Fruit fly (Drosophila melanogaster) whole organism, embryonic: ENCODE results near the gene GstT4.

Source experiments
- B-H1 ChIP-seq: fragments of 200-800 bp; sonication (Bioruptor generic); IDR thresholded peaks from 3 replicates; pipeline ENCODE4 v1.3.6; 2022; ENCODE audit warnings: missing biosample characterization, missing genetic modification characterization
- B-H2 ChIP-seq: fragments of 200-800 bp; sonication (Bioruptor generic); optimal IDR thresholded peaks from 2 replicates; lab custom pipeline; 2018; ENCODE audit warnings: missing biosample characterization, mild to moderate bottlenecking, missing genetic modification characterization
- Bgb ChIP-seq: fragments of 200-800 bp; sonication (Bioruptor generic); IDR thresholded peaks from 2 replicates; pipeline ENCODE4 v1.3.6; 2022; ENCODE audit warnings: missing biosample characterization, missing genetic modification characterization; ENCODE audit not compliant: partially characterized antibody
- CG10147 ChIP-seq: fragments of 200-800 bp; sonication (Bioruptor generic); optimal IDR thresholded peaks from 2 replicates; lab custom pipeline; 2019; ENCODE audit warnings: missing biosample characterization, mild to moderate bottlenecking, missing genetic modification characterization, moderate library complexity
- CG10565 ChIP-seq: fragments of 200-800 bp; sonication (Bioruptor generic); optimal IDR thresholded peaks from 3 replicates; lab custom pipeline; 2016; ENCODE audit warnings: missing biosample characterization, mild to moderate bottlenecking, missing genetic modification characterization
- CG11504 ChIP-seq: fragments of 200-800 bp; sonication (Bioruptor generic); optimal IDR thresholded peaks from 3 replicates; lab custom pipeline; 2019; ENCODE audit warnings: missing biosample characterization, mild to moderate bottlenecking, missing genetic modification characterization, moderate library complexity
- CG11695 ChIP-seq: fragments of 200-800 bp; sonication (Bioruptor generic); IDR thresholded peaks from 3 replicates; pipeline ENCODE4 v1.3.6; 2022; ENCODE audit warnings: missing biosample characterization, missing genetic modification characterization
- CG13287 ChIP-seq: fragments of 200-800 bp; sonication (Bioruptor generic); IDR thresholded peaks from 2 replicates; pipeline ENCODE4 v1.3.6; 2022; ENCODE audit warnings: missing biosample characterization, missing genetic modification characterization; ENCODE audit not compliant: partially characterized antibody
- CG13894 ChIP-seq: fragments of 200-800 bp; sonication (Bioruptor generic); optimal IDR thresholded peaks from 3 replicates; lab custom pipeline; 2018; ENCODE audit warnings: missing biosample characterization, mild to moderate bottlenecking, missing genetic modification characterization, moderate library complexity
- CG15073 ChIP-seq: fragments of 200-800 bp; sonication (Bioruptor generic); optimal IDR thresholded peaks from 2 replicates; lab custom pipeline; 2016; ENCODE audit warnings: missing biosample characterization, missing genetic modification characterization
- CG15601 ChIP-seq: fragments of 200-800 bp; sonication (Bioruptor generic); optimal IDR thresholded peaks from 3 replicates; lab custom pipeline; 2019; ENCODE audit warnings: missing biosample characterization, mild to moderate bottlenecking, missing genetic modification characterization, moderate library complexity
- CG17829 ChIP-seq: fragments of 200-800 bp; optimal IDR thresholded peaks from 2 replicates; lab custom pipeline; 2019; ENCODE audit warnings: missing biosample characterization, mild to moderate bottlenecking, missing genetic modification characterization, moderate library complexity
- CG1792 ChIP-seq: fragments of 200-800 bp; sonication (Bioruptor generic); optimal IDR thresholded peaks from 2 replicates; lab custom pipeline; 2016; ENCODE audit warnings: missing biosample characterization, missing genetic modification characterization
- CG18476 ChIP-seq: fragments of 200-800 bp; sonication (Bioruptor generic); optimal IDR thresholded peaks from 2 replicates; lab custom pipeline; 2016; ENCODE audit warnings: missing biosample characterization, mild to moderate bottlenecking, missing genetic modification characterization
- CG6272 ChIP-seq: fragments of 200-800 bp; sonication (Bioruptor generic); IDR thresholded peaks from 2 replicates; pipeline ENCODE4 v1.3.6; 2022; ENCODE audit warnings: missing biosample characterization, missing genetic modification characterization
- CG6813 ChIP-seq: fragments of 200-800 bp; sonication (Bioruptor generic); optimal IDR thresholded peaks from 2 replicates; lab custom pipeline; 2017; ENCODE audit warnings: missing biosample characterization, missing genetic modification characterization, mild to moderate bottlenecking, moderate library complexity, missing genetic modification reagents
- CG6854 ChIP-seq: fragments of 200-800 bp; sonication (Bioruptor generic); optimal IDR thresholded peaks from 3 replicates; lab custom pipeline; 2017; ENCODE audit warnings: missing biosample characterization, mild to moderate bottlenecking, missing genetic modification characterization
- CG7987 ChIP-seq: fragments of 200-800 bp; sonication (Bioruptor generic); optimal IDR thresholded peaks from 2 replicates; lab custom pipeline; 2018; ENCODE audit warnings: missing biosample characterization, mild to moderate bottlenecking, missing genetic modification characterization, moderate library complexity
- CG9932 ChIP-seq: fragments of 200-800 bp; sonication (Bioruptor generic); IDR thresholded peaks from 2 replicates; pipeline ENCODE4 v1.3.6; 2022; ENCODE audit warnings: missing biosample characterization, missing genetic modification characterization
- CoRest ChIP-seq: fragments of 200-800 bp; sonication (Bioruptor generic); optimal IDR thresholded peaks from 3 replicates; lab custom pipeline; 2018; ENCODE audit warnings: missing biosample characterization, mild to moderate bottlenecking, missing genetic modification characterization, moderate library complexity
- CrebB ChIP-seq: fragments of 200-800 bp; sonication (Bioruptor generic); optimal IDR thresholded peaks from 3 replicates; lab custom pipeline; 2018; ENCODE audit warnings: missing biosample characterization, mild to moderate bottlenecking, missing genetic modification characterization
- Dbx ChIP-seq: fragments of 200-800 bp; sonication (Bioruptor generic); IDR thresholded peaks from 3 replicates; pipeline ENCODE4 v1.3.6; 2022; ENCODE audit warnings: missing biosample characterization, missing genetic modification characterization
- Fer2 ChIP-seq: fragments of 200-800 bp; sonication (Bioruptor generic); optimal IDR thresholded peaks from 2 replicates; lab custom pipeline; 2018; ENCODE audit warnings: missing biosample characterization, mild to moderate bottlenecking, missing genetic modification characterization, moderate library complexity
- Gsc ChIP-seq: fragments of 200-800 bp; sonication (Bioruptor generic); IDR thresholded peaks from 2 replicates; pipeline ENCODE4 v1.3.6; 2022; ENCODE audit warnings: missing biosample characterization, missing genetic modification characterization
- HLHmδ ChIP-seq: fragments of 200-800 bp; sonication (Bioruptor generic); optimal IDR thresholded peaks from 2 replicates; lab custom pipeline; 2018; ENCODE audit warnings: missing biosample characterization, mild to moderate bottlenecking, missing genetic modification characterization, moderate library complexity
- Hr3 ChIP-seq: fragments of 200-800 bp; sonication (Bioruptor generic); optimal IDR thresholded peaks from 3 replicates; lab custom pipeline; 2016; ENCODE audit warnings: missing biosample characterization, missing genetic modification characterization
- Hr51 ChIP-seq, 2 experiments: fragments of 200-800 bp; sonication (Bioruptor generic); optimal IDR thresholded peaks; 2 replicates in 1 of 2; 3 replicates in 1 of 2; lab custom pipeline; 2016 to 2018; ENCODE audit warnings: missing biosample characterization in 2 of 2, missing genetic modification characterization in 2 of 2, mild to moderate bottlenecking in 1 of 2, moderate library complexity in 1 of 2
- NK7.1 ChIP-seq: fragments of 200-800 bp; sonication (Bioruptor generic); optimal IDR thresholded peaks from 3 replicates; lab custom pipeline; 2016; ENCODE audit warnings: missing biosample characterization, missing genetic modification characterization
- Nf-YA ChIP-seq: fragments of 200-800 bp; sonication (Bioruptor generic); IDR thresholded peaks from 2 replicates; pipeline ENCODE4 v1.3.6; 2022; ENCODE audit warnings: missing biosample characterization, missing genetic modification characterization
- Six4 ChIP-seq: fragments of 200-800 bp; sonication (Bioruptor generic); optimal IDR thresholded peaks from 2 replicates; lab custom pipeline; 2016; ENCODE audit warnings: missing biosample characterization, missing genetic modification characterization
- Trl ChIP-seq, 3 experiments: fragments of >200 bp in 2 of 3; fragments of 200-800 bp in 1 of 3; sonication (Bioruptor generic) in 1 of 3; optimal IDR thresholded peaks; 2 replicates in 1 of 3; 3 replicates in 2 of 3; lab custom pipeline; 2016 to 2017; ENCODE audit warnings: missing biosample characterization in 1 of 3, missing genetic modification characterization in 1 of 3
- YL-1 ChIP-seq: fragments of 200-800 bp; sonication (Bioruptor generic); optimal IDR thresholded peaks from 3 replicates; lab custom pipeline; 2017; ENCODE audit warnings: missing biosample characterization, mild to moderate bottlenecking, missing genetic modification characterization
- ac ChIP-seq: fragments of 200-800 bp; sonication (Bioruptor generic); optimal IDR thresholded peaks from 3 replicates; lab custom pipeline; 2017; ENCODE audit warnings: missing biosample characterization, mild to moderate bottlenecking, missing genetic modification characterization
- ato ChIP-seq: fragments of 200-800 bp; sonication (Bioruptor generic); IDR thresholded peaks from 2 replicates; pipeline ENCODE4 v1.3.6; 2022; ENCODE audit warnings: missing biosample characterization, missing genetic modification characterization; ENCODE audit not compliant: partially characterized antibody
- cg ChIP-seq: fragments of 200-800 bp; sonication (Bioruptor generic); optimal IDR thresholded peaks from 3 replicates; lab custom pipeline; 2019; ENCODE audit warnings: missing biosample characterization, mild to moderate bottlenecking, missing genetic modification characterization, moderate library complexity
- eyg ChIP-seq: fragments of 200-800 bp; sonication (Bioruptor generic); optimal IDR thresholded peaks from 3 replicates; lab custom pipeline; 2016; ENCODE audit warnings: missing biosample characterization, missing genetic modification characterization
- gem ChIP-seq: fragments of 200-800 bp; sonication (Bioruptor generic); optimal IDR thresholded peaks from 2 replicates; lab custom pipeline; 2019; ENCODE audit warnings: missing biosample characterization, mild to moderate bottlenecking, missing genetic modification characterization, moderate library complexity
- gsb-n ChIP-seq: fragments of 200-800 bp; sonication (Bioruptor generic); optimal IDR thresholded peaks from 3 replicates; lab custom pipeline; 2018; ENCODE audit warnings: missing biosample characterization, mild to moderate bottlenecking, missing genetic modification characterization
- gt ChIP-seq: fragments of 200-800 bp; sonication (Bioruptor generic); IDR thresholded peaks from 2 replicates; pipeline ENCODE4 v1.3.6; 2022; ENCODE audit warnings: missing biosample characterization, missing genetic modification characterization
- hth ChIP-seq: fragments of >200 bp; optimal IDR thresholded peaks from 2 replicates; lab custom pipeline; 2017; ENCODE audit warnings: inconsistent platforms
- ken ChIP-seq: fragments of 200-800 bp; sonication (Bioruptor generic); IDR thresholded peaks from 3 replicates; pipeline ENCODE4 v1.3.6; 2022; ENCODE audit warnings: missing biosample characterization, missing genetic modification characterization
- luna ChIP-seq: fragments of 200-800 bp; sonication (Bioruptor generic); optimal IDR thresholded peaks from 2 replicates; lab custom pipeline; 2016; ENCODE audit warnings: missing biosample characterization, missing genetic modification characterization
- nerfin-1 ChIP-seq: fragments of 200-800 bp; sonication (Bioruptor generic); optimal IDR thresholded peaks from 3 replicates; lab custom pipeline; 2019; ENCODE audit warnings: missing biosample characterization, mild to moderate bottlenecking, missing genetic modification characterization, moderate library complexity
- peb ChIP-seq: fragments of 200-800 bp; sonication (Bioruptor generic); IDR thresholded peaks from 2 replicates; pipeline ENCODE4 v1.3.6; 2022; ENCODE audit warnings: missing biosample characterization, missing genetic modification characterization
- phol ChIP-seq: fragments of 200-800 bp; sonication (Bioruptor generic); optimal IDR thresholded peaks from 3 replicates; lab custom pipeline; 2018; ENCODE audit warnings: missing biosample characterization, mild to moderate bottlenecking, missing genetic modification characterization, moderate library complexity
- rib ChIP-seq: fragments of 200-800 bp; sonication (Bioruptor generic); IDR thresholded peaks from 2 replicates; pipeline ENCODE4 v1.3.6; 2022; ENCODE audit warnings: missing biosample characterization, missing genetic modification characterization
- sim ChIP-seq: fragments of 200-800 bp; sonication (Bioruptor generic); IDR thresholded peaks from 2 replicates; pipeline ENCODE4 v1.3.6; 2022; ENCODE audit warnings: missing biosample characterization, missing genetic modification characterization
- sima ChIP-seq: fragments of 200-800 bp; sonication (Bioruptor generic); optimal IDR thresholded peaks from 2 replicates; lab custom pipeline; 2016; ENCODE audit warnings: missing biosample characterization, missing genetic modification characterization
- toy ChIP-seq: fragments of 200-800 bp; sonication (Bioruptor generic); IDR thresholded peaks from 2 replicates; pipeline ENCODE4 v1.3.6; 2022; ENCODE audit warnings: missing biosample characterization, missing genetic modification characterization
- vnd ChIP-seq: fragments of 200-800 bp; sonication (Bioruptor generic); IDR thresholded peaks from 3 replicates; pipeline ENCODE4 v1.3.6; 2022; ENCODE audit warnings: missing biosample characterization, missing genetic modification characterization; ENCODE audit not compliant: partially characterized antibody
- zf30C ChIP-seq: fragments of 200-800 bp; sonication (Bioruptor generic); optimal IDR thresholded peaks from 3 replicates; lab custom pipeline; 2018; ENCODE audit warnings: missing biosample characterization, mild to moderate bottlenecking, missing genetic modification characterization

GstT4 gene

dm6 chrX:13447438-13447837 is 42.9 kb downstream of the GstT4 start (continued):
- no peak for TF ChIP-seq phol
- no peak for TF ChIP-seq CG18476 (GFP tag; lab: Kevin White, UChicago)
- TF ChIP-seq CG1792 (GFP tag; lab: Kevin White, UChicago), result no peak
- 0 out of 3 replicates have a peak, but pooled peaks have one; percentile 23 for TF ChIP-seq B-H1
- TF ChIP-seq HLHmδ, result no peak
- no peak for TF ChIP-seq CG6854 (GFP tag; lab: Kevin White, UChicago)
- TF ChIP-seq Fer2 (tag; lab: Kevin White, UChicago), result no peak
- no peak for TF ChIP-seq Bgb
- TF ChIP-seq CrebB (tag; lab: Kevin White, UChicago), result no peak
- TF ChIP-seq ac (GFP tag; lab: Kevin White, UChicago), result no peak
- TF ChIP-seq CG6813 (GFP tag; lab: Kevin White, UChicago), result no peak
- TF ChIP-seq cg (GFP tag; lab: Kevin White, UChicago), result no peak
- TF ChIP-seq hth, result no peak
- TF ChIP-seq peb (GFP tag; lab: Robert Waterston, UW), result no peak
- TF ChIP-seq CG9932 (GFP tag; lab: Robert Waterston, UW), result peak; percentile 25; the same call in 1 of the 2 replicates
- no peak for TF ChIP-seq Nf-YA (GFP tag; lab: Robert Waterston, UW)
- TF ChIP-seq CG7987 (GFP tag; lab: Kevin White, UChicago), result no peak
- no peak for TF ChIP-seq eyg (GFP tag; lab: Kevin White, UChicago)
- peak; percentile 43 for TF ChIP-seq gem (tag; lab: Kevin White, UChicago)
- no peak for TF ChIP-seq sim (GFP tag; lab: Robert Waterston, UW)
- no peak for TF ChIP-seq CG10565 (GFP tag; lab: Kevin White, UChicago)
- peak; percentile 34 for TF ChIP-seq CG11504 (tag; lab: Kevin White, UChicago)
- TF ChIP-seq luna (GFP tag; lab: Kevin White, UChicago), result no peak
- no peak for TF ChIP-seq vnd
- no peak for TF ChIP-seq CG17829 (tag; lab: Kevin White, UChicago)
- TF ChIP-seq CG15073 (GFP tag; lab: Kevin White, UChicago), result no peak
- TF ChIP-seq Hr51 (GFP tag; optimal IDR thresholded peaks at IDR 0.05; lab: Kevin White, UChicago), result peak in 1 of 2 experiments; percentile 42
- peak in 1 of 2 experiments; percentile 4 for TF ChIP-seq Trl (optimal IDR thresholded peaks at IDR 0.05; lab: Kevin White, UChicago)
- TF ChIP-seq Trl (GFP tag; optimal IDR thresholded peaks at IDR 0.05; lab: Kevin White, UChicago), result no peak
- no peak for TF ChIP-seq rib (GFP tag; lab: Robert Waterston, UW)
- no peak for TF ChIP-seq CG6272 (GFP tag; lab: Robert Waterston, UW)
- TF ChIP-seq Gsc (GFP tag; lab: Robert Waterston, UW), result no peak
- no peak for TF ChIP-seq CG13287
- no peak for TF ChIP-seq sima (GFP tag; lab: Kevin White, UChicago)
- TF ChIP-seq CG11695, result no peak
- no peak for TF ChIP-seq NK7.1 (GFP tag; lab: Kevin White, UChicago)
- TF ChIP-seq B-H2 (GFP tag; lab: Kevin White, UChicago), result no peak
- no peak for TF ChIP-seq ken
- no peak for TF ChIP-seq nerfin-1
- TF ChIP-seq CG10147, result no peak
- no peak for TF ChIP-seq zf30C (GFP tag; lab: Kevin White, UChicago)
- TF ChIP-seq gsb-n (tag; lab: Kevin White, UChicago), result no peak
- peak; percentile 19 for TF ChIP-seq CoRest (tag; lab: Kevin White, UChicago)
- TF ChIP-seq gt (GFP tag; lab: Robert Waterston, UW), result no peak
- TF ChIP-seq Dbx (GFP tag; lab: Robert Waterston, UW), result no peak
- TF ChIP-seq CG15601 (tag; lab: Kevin White, UChicago), result no peak
- TF ChIP-seq toy (GFP tag; lab: Robert Waterston, UW), result no peak
- TF ChIP-seq Six4, result no peak
- no peak for TF ChIP-seq Hr3
- TF ChIP-seq ato (GFP tag; lab: Robert Waterston, UW), result no peak
- no peak for TF ChIP-seq YL-1 (GFP tag; lab: Kevin White, UChicago)
- TF ChIP-seq CG13894 (tag; lab: Kevin White, UChicago), result no peak
